Fruit fly (Drosophila melanogaster) whole organism, embryonic: ENCODE results near the gene CG31548.

Experiments used
- Aef1 ChIP-seq: fragments of 200-800 bp; sonication (Bioruptor generic); IDR thresholded peaks from 3 replicates; pipeline ENCODE4 v1.3.6; 2022; ENCODE audit warnings: missing biosample characterization, missing genetic modification characterization
- Bdp1 ChIP-seq: fragments of 200-800 bp; sonication (Bioruptor generic); optimal IDR thresholded peaks from 3 replicates; lab custom pipeline; 2016; ENCODE audit warnings: missing biosample characterization, missing genetic modification characterization
- CG1024 ChIP-seq: fragments of 200-800 bp; sonication (Bioruptor generic); IDR thresholded peaks from 2 replicates; pipeline ENCODE4 v1.3.6; 2022; ENCODE audit warnings: missing biosample characterization, missing genetic modification characterization
- CG10267 ChIP-seq: fragments of 200-800 bp; sonication (Bioruptor generic); optimal IDR thresholded peaks from 2 replicates; lab custom pipeline; 2018; ENCODE audit warnings: missing biosample characterization, mild to moderate bottlenecking, missing genetic modification characterization, moderate library complexity
- CG13123 ChIP-seq: fragments of 200-800 bp; sonication (Bioruptor generic); optimal IDR thresholded peaks from 2 replicates; lab custom pipeline; 2016; ENCODE audit warnings: missing biosample characterization, missing genetic modification characterization
- CG14860 ChIP-seq: fragments of 200-800 bp; sonication (Bioruptor generic); IDR thresholded peaks from 3 replicates; pipeline ENCODE4 v1.3.6; 2022; ENCODE audit warnings: missing biosample characterization, missing genetic modification characterization; ENCODE audit not compliant: partially characterized antibody
- CG15514 ChIP-seq: fragments of 200-800 bp; sonication (Bioruptor generic); optimal IDR thresholded peaks from 3 replicates; lab custom pipeline; 2017; ENCODE audit warnings: missing biosample characterization, missing genetic modification characterization, mild to moderate bottlenecking, moderate library complexity, missing genetic modification reagents
- CG16815 ChIP-seq: fragments of 200-800 bp; sonication (Bioruptor generic); optimal IDR thresholded peaks from 3 replicates; lab custom pipeline; 2017; ENCODE audit warnings: missing biosample characterization, mild to moderate bottlenecking, missing genetic modification characterization
- CG17802 ChIP-seq: fragments of 200-800 bp; sonication (Bioruptor generic); optimal IDR thresholded peaks from 2 replicates; lab custom pipeline; 2018; ENCODE audit warnings: missing biosample characterization, mild to moderate bottlenecking, missing genetic modification characterization, moderate library complexity
- CG1792 ChIP-seq: fragments of 200-800 bp; sonication (Bioruptor generic); optimal IDR thresholded peaks from 2 replicates; lab custom pipeline; 2016; ENCODE audit warnings: missing biosample characterization, missing genetic modification characterization
- CG2129 ChIP-seq: fragments of 200-800 bp; sonication (Bioruptor generic); IDR thresholded peaks from 2 replicates; pipeline ENCODE4 v1.3.6; 2022; ENCODE audit warnings: missing biosample characterization, missing genetic modification characterization; ENCODE audit not compliant: partially characterized antibody
- CG2202 ChIP-seq: fragments of 200-800 bp; sonication (Bioruptor generic); optimal IDR thresholded peaks from 2 replicates; lab custom pipeline; 2018; ENCODE audit warnings: missing biosample characterization, mild to moderate bottlenecking, missing genetic modification characterization
- CG2875 ChIP-seq: fragments of 200-800 bp; sonication (Bioruptor generic); optimal IDR thresholded peaks from 2 replicates; lab custom pipeline; 2017; ENCODE audit warnings: missing biosample characterization, mild to moderate bottlenecking, missing genetic modification characterization, missing genetic modification reagents
- CG34376 ChIP-seq: fragments of 200-800 bp; sonication (Bioruptor generic); optimal IDR thresholded peaks from 2 replicates; lab custom pipeline; 2018; ENCODE audit warnings: missing biosample characterization, mild to moderate bottlenecking, missing genetic modification characterization
- CG6654 ChIP-seq: fragments of 200-800 bp; sonication (Bioruptor generic); optimal IDR thresholded peaks from 2 replicates; lab custom pipeline; 2017; ENCODE audit warnings: missing biosample characterization, mild to moderate bottlenecking, missing genetic modification characterization
- CG7839 ChIP-seq: fragments of 200-800 bp; sonication (Bioruptor generic); optimal IDR thresholded peaks from 3 replicates; lab custom pipeline; 2018; ENCODE audit warnings: missing biosample characterization, mild to moderate bottlenecking, missing genetic modification characterization, moderate library complexity
- CG9817 ChIP-seq: fragments of 200-800 bp; sonication (Bioruptor generic); optimal IDR thresholded peaks from 2 replicates; lab custom pipeline; 2018; ENCODE audit warnings: missing biosample characterization, mild to moderate bottlenecking, missing genetic modification characterization, moderate library complexity
- CG9932 ChIP-seq: fragments of 200-800 bp; sonication (Bioruptor generic); IDR thresholded peaks from 2 replicates; pipeline ENCODE4 v1.3.6; 2022; ENCODE audit warnings: missing biosample characterization, missing genetic modification characterization
- Elba2 ChIP-seq: fragments of 200-800 bp; sonication (Bioruptor generic); optimal IDR thresholded peaks from 3 replicates; lab custom pipeline; 2016; ENCODE audit warnings: missing biosample characterization, missing genetic modification characterization
- HLHmδ ChIP-seq: fragments of 200-800 bp; sonication (Bioruptor generic); optimal IDR thresholded peaks from 2 replicates; lab custom pipeline; 2018; ENCODE audit warnings: missing biosample characterization, mild to moderate bottlenecking, missing genetic modification characterization, moderate library complexity
- Hr39 ChIP-seq: fragments of >200 bp; optimal IDR thresholded peaks from 2 replicates; lab custom pipeline; 2017
- Hsf ChIP-seq: fragments of 200-800 bp; sonication (Bioruptor generic); optimal IDR thresholded peaks from 3 replicates; lab custom pipeline; 2016; ENCODE audit warnings: missing biosample characterization, missing genetic modification characterization
- Mes4 ChIP-seq: fragments of 200-800 bp; sonication (Bioruptor generic); optimal IDR thresholded peaks from 2 replicates; lab custom pipeline; 2016; ENCODE audit warnings: missing biosample characterization, missing genetic modification characterization
- NC2α ChIP-seq: fragments of 200-800 bp; sonication (Bioruptor generic); optimal IDR thresholded peaks from 2 replicates; lab custom pipeline; 2016; ENCODE audit warnings: missing biosample characterization, missing genetic modification characterization
- Nf-YC ChIP-seq: fragments of 200-800 bp; optimal IDR thresholded peaks from 3 replicates; lab custom pipeline; 2019; ENCODE audit warnings: missing biosample characterization, mild to moderate bottlenecking, missing genetic modification characterization, moderate library complexity
- PHDP ChIP-seq: fragments of 200-800 bp; sonication (Bioruptor generic); optimal IDR thresholded peaks from 3 replicates; lab custom pipeline; 2018; ENCODE audit warnings: missing biosample characterization, mild to moderate bottlenecking, missing genetic modification characterization, moderate library complexity
- Sry-δ ChIP-seq: fragments of 200-800 bp; sonication (Bioruptor generic); optimal IDR thresholded peaks from 2 replicates; lab custom pipeline; 2016; ENCODE audit warnings: missing biosample characterization, missing genetic modification characterization
- Usf ChIP-seq: fragments of 200-800 bp; sonication (Bioruptor generic); optimal IDR thresholded peaks from 2 replicates; lab custom pipeline; 2017; ENCODE audit warnings: missing genotype, missing biosample characterization, missing genetic modification characterization
- ato ChIP-seq: fragments of 200-800 bp; sonication (Bioruptor generic); IDR thresholded peaks from 2 replicates; pipeline ENCODE4 v1.3.6; 2022; ENCODE audit warnings: missing biosample characterization, missing genetic modification characterization; ENCODE audit not compliant: partially characterized antibody
- bigmax ChIP-seq: fragments of 200-800 bp; sonication (Bioruptor generic); optimal IDR thresholded peaks from 2 replicates; lab custom pipeline; 2018; ENCODE audit warnings: missing biosample characterization, mild to moderate bottlenecking, missing genetic modification characterization
- btn ChIP-seq: fragments of 200-800 bp; sonication (Bioruptor generic); optimal IDR thresholded peaks from 2 replicates; lab custom pipeline; 2016; ENCODE audit warnings: missing biosample characterization, missing genetic modification characterization
- chif ChIP-seq, 2 experiments: fragments of 200-800 bp; sonication (Bioruptor generic); optimal IDR thresholded peaks; 3 replicates each; lab custom pipeline; 2016; ENCODE audit warnings: missing biosample characterization in 2 of 2, missing genetic modification characterization in 2 of 2
- chn ChIP-seq: fragments of 200-800 bp; sonication (Bioruptor generic); optimal IDR thresholded peaks from 2 replicates; lab custom pipeline; 2016; ENCODE audit warnings: missing biosample characterization, missing genetic modification characterization
- corto ChIP-seq: fragments of 200-800 bp; sonication (Bioruptor generic); optimal IDR thresholded peaks from 2 replicates; lab custom pipeline; 2016; ENCODE audit warnings: missing biosample characterization, mild to moderate bottlenecking, missing genetic modification characterization, moderate library complexity
- dati ChIP-seq: fragments of 200-800 bp; sonication (Bioruptor generic); IDR thresholded peaks from 2 replicates; pipeline ENCODE4 v1.3.6; 2022; ENCODE audit warnings: missing biosample characterization, missing genetic modification characterization
- dimm ChIP-seq: fragments of 200-800 bp; sonication (Bioruptor generic); IDR thresholded peaks from 2 replicates; pipeline ENCODE4 v1.3.6; 2022; ENCODE audit warnings: missing biosample characterization, missing genetic modification characterization
- disco-r ChIP-seq: fragments of 200-800 bp; sonication (Bioruptor generic); optimal IDR thresholded peaks from 2 replicates; lab custom pipeline; 2016; ENCODE audit warnings: missing biosample characterization, missing genetic modification characterization
- fd3F ChIP-seq: fragments of 200-800 bp; sonication (Bioruptor generic); optimal IDR thresholded peaks from 2 replicates; lab custom pipeline; 2018; ENCODE audit warnings: missing biosample characterization, mild to moderate bottlenecking, missing genetic modification characterization, moderate library complexity
- gce ChIP-seq: fragments of 200-800 bp; sonication (Bioruptor generic); IDR thresholded peaks from 3 replicates; pipeline ENCODE4 v1.3.6; 2022; ENCODE audit warnings: missing biosample characterization, missing genetic modification characterization
- lola ChIP-seq, 3 experiments: fragments of >200 bp in 2 of 3; fragments of 200-800 bp in 1 of 3; sonication (Bioruptor generic) in 1 of 3; optimal IDR thresholded peaks; 2 replicates each; lab custom pipeline; 2017 to 2019; ENCODE audit warnings: missing biosample characterization in 3 of 3, missing genetic modification characterization in 3 of 3, mild to moderate bottlenecking in 1 of 3, moderate library complexity in 1 of 3
- lov ChIP-seq, 2 experiments: fragments of 200-800 bp in 1 of 2; fragments of >200 bp in 1 of 2; sonication (Bioruptor generic) in 1 of 2; IDR thresholded peaks in 1 of 2; optimal IDR thresholded peaks in 1 of 2; 2 replicates in 1 of 2; 3 replicates in 1 of 2; pipeline versions ENCODE4 v1.3.6 to Lab custom; 2017 to 2022; ENCODE audit warnings: missing biosample characterization in 1 of 2, missing genetic modification characterization in 1 of 2
- maf-S ChIP-seq: fragments of 200-800 bp; sonication (Bioruptor generic); optimal IDR thresholded peaks from 2 replicates; lab custom pipeline; 2016; ENCODE audit warnings: missing biosample characterization, missing genetic modification characterization
- prd ChIP-seq, 3 experiments: fragments of >200 bp in 2 of 3; fragments of 200-800 bp in 1 of 3; sonication (Bioruptor generic) in 1 of 3; optimal IDR thresholded peaks in 2 of 3; IDR thresholded peaks in 1 of 3; 2 replicates in 2 of 3; 3 replicates in 1 of 3; pipeline versions ENCODE4 v1.3.6 to Lab custom; 2017 to 2022; ENCODE audit warnings: missing biosample characterization in 1 of 3, missing genetic modification characterization in 1 of 3
- so ChIP-seq: fragments of 200-800 bp; sonication (Bioruptor generic); IDR thresholded peaks from 3 replicates; pipeline ENCODE4 v1.3.6; 2022; ENCODE audit warnings: missing biosample characterization, missing genetic modification characterization
- tgo ChIP-seq: fragments of 200-800 bp; sonication (Bioruptor generic); IDR thresholded peaks from 3 replicates; pipeline ENCODE4 v1.3.6; 2022; ENCODE audit warnings: missing biosample characterization, missing genetic modification characterization
- tll ChIP-seq, 2 experiments: fragments of 200-800 bp in 1 of 2; fragments of >200 bp in 1 of 2; sonication (Bioruptor generic) in 1 of 2; optimal IDR thresholded peaks; 2 replicates each; lab custom pipeline; 2017 to 2019; ENCODE audit warnings: missing biosample characterization in 2 of 2, missing genetic modification characterization in 2 of 2, mild to moderate bottlenecking in 1 of 2, moderate library complexity in 1 of 2
- trem ChIP-seq: fragments of 200-800 bp; optimal IDR thresholded peaks from 3 replicates; lab custom pipeline; 2019; ENCODE audit warnings: missing biosample characterization, mild to moderate bottlenecking, missing genetic modification characterization, moderate library complexity
- unpg ChIP-seq: fragments of 200-800 bp; sonication (Bioruptor generic); optimal IDR thresholded peaks from 3 replicates; lab custom pipeline; 2018; ENCODE audit warnings: missing biosample characterization, mild to moderate bottlenecking, missing genetic modification characterization, moderate library complexity
- usp ChIP-seq: fragments of >200 bp; optimal IDR thresholded peaks from 2 replicates; lab custom pipeline; 2017; ENCODE audit warnings: missing biosample characterization, missing genetic modification characterization
- vfl ChIP-seq: fragments of 200-800 bp; sonication (Bioruptor generic); optimal IDR thresholded peaks from 2 replicates; lab custom pipeline; 2016; ENCODE audit warnings: missing biosample characterization, missing genetic modification characterization

Gene CG31548

DNA sequence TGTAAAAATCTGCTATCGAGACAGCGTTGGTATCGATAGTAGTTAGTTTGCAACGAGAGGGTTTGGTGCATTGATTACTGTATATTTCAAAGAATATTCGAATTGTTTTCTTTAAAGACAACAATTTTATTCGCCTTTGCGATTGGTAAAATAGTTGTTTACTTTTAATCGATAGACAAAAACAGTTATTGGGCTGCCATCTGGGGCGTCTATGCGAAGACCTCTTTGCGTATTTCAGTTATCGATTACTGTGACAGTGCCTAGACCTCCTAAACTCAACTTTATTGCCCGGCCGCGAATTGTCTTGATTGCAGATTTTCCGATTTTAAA, 23.6 kb downstream of the CG31548 start, which contains the start of gene Atu (continued):
- TF ChIP-seq lov (optimal IDR thresholded peaks at IDR 0.05; lab: Kevin White, UChicago) (no peak), lov (GFP tag; IDR thresholded peaks at IDR 0.05; lab: Robert Waterston, UW) (no peak), so (GFP tag; lab: Robert Waterston, UW) (no peak), gce (GFP tag; lab: Robert Waterston, UW) (no peak), prd (optimal IDR thresholded peaks at IDR 0.05; lab: Kevin White, UChicago) (no peak), prd (GFP tag; IDR thresholded peaks at IDR 0.05; lab: Robert Waterston, UW) (peak; percentile 36; the same call in 1 of the 3 replicates), trem (tag; lab: Kevin White, UChicago) (peak; percentile 94), dati (GFP tag; lab: Robert Waterston, UW) (no peak), ato (GFP tag; lab: Robert Waterston, UW) (peak; percentile 73; the same call in 1 of the 2 replicates), usp (no peak), Hsf (GFP tag; lab: Kevin White, UChicago) (peak; percentile 16), CG34376 (GFP tag; lab: Kevin White, UChicago) (no peak), disco-r (GFP tag; lab: Kevin White, UChicago) (no peak), tgo (GFP tag; lab: Robert Waterston, UW) (no peak), lola (GFP tag; optimal IDR thresholded peaks at IDR 0.05; lab: Kevin White, UChicago) (peak in 1 of 3 experiments; percentile 34), Elba2 (GFP tag; lab: Kevin White, UChicago) (no peak), Bdp1 (GFP tag; lab: Kevin White, UChicago) (no peak), CG1792 (GFP tag; lab: Kevin White, UChicago) (peak; percentile 99), Nf-YC (tag; lab: Kevin White, UChicago) (peak; percentile 52), CG7839 (tag; lab: Kevin White, UChicago) (no peak), CG10267 (tag; lab: Kevin White, UChicago) (peak; percentile 61), CG13123 (GFP tag; lab: Kevin White, UChicago) (no peak), corto (GFP tag; lab: Kevin White, UChicago) (no peak), CG1024 (no peak), chif (GFP tag; optimal IDR thresholded peaks at IDR 0.05; lab: Kevin White, UChicago) (no peak), CG2129 (GFP tag; lab: Robert Waterston, UW) (peak; percentile 89), NC2α (peak; percentile 2), Mes4 (GFP tag; lab: Kevin White, UChicago) (no peak), CG16815 (no peak), vfl (GFP tag; lab: Kevin White, UChicago) (no peak), CG2875 (GFP tag; lab: Kevin White, UChicago) (no peak), CG9817 (tag; lab: Kevin White, UChicago) (peak; percentile 25), dimm (GFP tag; lab: Robert Waterston, UW) (no peak), CG9932 (GFP tag; lab: Robert Waterston, UW) (peak; percentile 69), PHDP (tag; lab: Kevin White, UChicago) (no peak), HLHmδ (GFP tag; lab: Kevin White, UChicago) (no peak), CG17802 (tag; lab: Kevin White, UChicago) (no peak), CG6654 (GFP tag; lab: Kevin White, UChicago) (no peak), maf-S (GFP tag; lab: Kevin White, UChicago) (no peak), CG2202 (tag; lab: Kevin White, UChicago) (no peak), Aef1 (GFP tag; lab: Robert Waterston, UW) (no peak), bigmax (GFP tag; lab: Kevin White, UChicago) (no peak), btn (GFP tag; lab: Kevin White, UChicago) (no peak), CG15514 (GFP tag; lab: Kevin White, UChicago) (peak; percentile 71), Hr39 (lab: Kevin White, UChicago) (no peak), fd3F (GFP tag; lab: Kevin White, UChicago) (no peak), tll (GFP tag; optimal IDR thresholded peaks at IDR 0.05; lab: Kevin White, UChicago) (no peak), CG14860 (GFP tag; lab: Robert Waterston, UW) (peak; percentile 94), unpg (GFP tag; lab: Kevin White, UChicago) (no peak), chn (GFP tag; lab: Kevin White, UChicago) (peak; percentile 39), Sry-δ (GFP tag; lab: Kevin White, UChicago) (peak; percentile 96), Usf (GFP tag; lab: Kevin White, UChicago) (no peak)
